Fruit fly (Drosophila melanogaster) whole organism, embryonic: ENCODE results near the gene vir-1.

Experiments used
- Aef1 ChIP-seq: fragments of 200-800 bp; sonication (Bioruptor generic); IDR thresholded peaks from 3 replicates; pipeline ENCODE4 v1.3.6; 2022; ENCODE audit warnings: missing biosample characterization, missing genetic modification characterization
- CG10147 ChIP-seq: fragments of 200-800 bp; sonication (Bioruptor generic); optimal IDR thresholded peaks from 2 replicates; lab custom pipeline; 2019; ENCODE audit warnings: missing biosample characterization, mild to moderate bottlenecking, missing genetic modification characterization, moderate library complexity
- CG1024 ChIP-seq: fragments of 200-800 bp; sonication (Bioruptor generic); IDR thresholded peaks from 2 replicates; pipeline ENCODE4 v1.3.6; 2022; ENCODE audit warnings: missing biosample characterization, missing genetic modification characterization
- CG10321 ChIP-seq: fragments of 200-800 bp; sonication (Bioruptor generic); IDR thresholded peaks from 2 replicates; pipeline ENCODE4 v1.3.6; 2022; ENCODE audit warnings: missing biosample characterization, missing genetic modification characterization
- CG10959 ChIP-seq: fragments of 200-800 bp; sonication (Bioruptor generic); IDR thresholded peaks from 2 replicates; pipeline ENCODE4 v1.3.6; 2022; ENCODE audit warnings: missing biosample characterization, missing genetic modification characterization
- CG12155 ChIP-seq: fragments of 200-800 bp; sonication (Bioruptor generic); optimal IDR thresholded peaks from 3 replicates; lab custom pipeline; 2016; ENCODE audit warnings: missing biosample characterization, missing genetic modification characterization
- CG12744 ChIP-seq: fragments of 200-800 bp; sonication (Bioruptor generic); optimal IDR thresholded peaks from 2 replicates; lab custom pipeline; 2016; ENCODE audit warnings: missing biosample characterization, missing genetic modification characterization
- CG12769 ChIP-seq: fragments of 200-800 bp; sonication (Bioruptor generic); optimal IDR thresholded peaks from 2 replicates; lab custom pipeline; 2019; ENCODE audit warnings: missing biosample characterization, mild to moderate bottlenecking, missing genetic modification characterization, moderate library complexity
- CG14050 ChIP-seq: fragments of 200-800 bp; sonication (Bioruptor generic); IDR thresholded peaks from 3 replicates; pipeline ENCODE4 v1.3.6; 2022; ENCODE audit warnings: missing biosample characterization, missing genetic modification characterization
- CG1529 ChIP-seq: fragments of 200-800 bp; sonication (Bioruptor generic); optimal IDR thresholded peaks from 3 replicates; lab custom pipeline; 2018; ENCODE audit warnings: missing biosample characterization, missing genetic modification characterization
- CG16863 ChIP-seq: fragments of 200-800 bp; sonication (Bioruptor generic); optimal IDR thresholded peaks from 3 replicates; lab custom pipeline; 2016; ENCODE audit warnings: missing biosample characterization, missing genetic modification characterization
- CG17328 ChIP-seq: fragments of 200-800 bp; sonication (Bioruptor generic); IDR thresholded peaks from 2 replicates; pipeline ENCODE4 v1.3.6; 2022; ENCODE audit warnings: missing biosample characterization, missing genetic modification characterization
- CG2129 ChIP-seq: fragments of 200-800 bp; sonication (Bioruptor generic); IDR thresholded peaks from 2 replicates; pipeline ENCODE4 v1.3.6; 2022; ENCODE audit warnings: missing biosample characterization, missing genetic modification characterization; ENCODE audit not compliant: partially characterized antibody
- CG2199 ChIP-seq: fragments of 200-800 bp; sonication (Bioruptor generic); IDR thresholded peaks from 3 replicates; pipeline ENCODE4 v1.3.6; 2022; ENCODE audit warnings: missing biosample characterization, missing genetic modification characterization
- CG30020 ChIP-seq: fragments of 200-800 bp; optimal IDR thresholded peaks from 2 replicates; lab custom pipeline; 2019; ENCODE audit warnings: missing biosample characterization, mild to moderate bottlenecking, missing genetic modification characterization, moderate library complexity
- CG31388 ChIP-seq: fragments of 200-800 bp; sonication (Bioruptor generic); optimal IDR thresholded peaks from 2 replicates; lab custom pipeline; 2016; ENCODE audit warnings: missing biosample characterization, missing genetic modification characterization
- CG32772 ChIP-seq: fragments of 200-800 bp; sonication (Bioruptor generic); IDR thresholded peaks from 2 replicates; pipeline ENCODE4 v1.3.6; 2022; ENCODE audit warnings: missing biosample characterization, missing genetic modification characterization
- CG4328 ChIP-seq: fragments of 200-800 bp; sonication (Bioruptor generic); optimal IDR thresholded peaks from 3 replicates; lab custom pipeline; 2017; ENCODE audit warnings: missing biosample characterization, missing genetic modification reagents, missing genetic modification characterization
- CG6791 ChIP-seq: fragments of 200-800 bp; sonication (Bioruptor generic); IDR thresholded peaks from 3 replicates; pipeline ENCODE4 v1.3.6; 2022; ENCODE audit warnings: missing biosample characterization, missing genetic modification characterization; ENCODE audit not compliant: partially characterized antibody
- CG6854 ChIP-seq: fragments of 200-800 bp; sonication (Bioruptor generic); optimal IDR thresholded peaks from 3 replicates; lab custom pipeline; 2017; ENCODE audit warnings: missing biosample characterization, mild to moderate bottlenecking, missing genetic modification characterization
- CG8924 ChIP-seq: fragments of 200-800 bp; optimal IDR thresholded peaks from 3 replicates; lab custom pipeline; 2019; ENCODE audit warnings: missing biosample characterization, mild to moderate bottlenecking, missing genetic modification characterization, moderate library complexity
- CG9609 ChIP-seq: fragments of 200-800 bp; sonication (Bioruptor generic); optimal IDR thresholded peaks from 3 replicates; lab custom pipeline; 2016; ENCODE audit warnings: missing biosample characterization, missing genetic modification characterization
- CG9727 ChIP-seq: fragments of 200-800 bp; sonication (Bioruptor generic); optimal IDR thresholded peaks from 3 replicates; lab custom pipeline; 2017; ENCODE audit warnings: missing biosample characterization, mild to moderate bottlenecking, missing genetic modification characterization
- D19B ChIP-seq: fragments of 200-800 bp; sonication (Bioruptor generic); optimal IDR thresholded peaks from 2 replicates; lab custom pipeline; 2017; ENCODE audit warnings: missing biosample characterization, mild to moderate bottlenecking, missing genetic modification characterization
- Doc2 ChIP-seq: fragments of 200-800 bp; sonication (Bioruptor generic); IDR thresholded peaks from 2 replicates; pipeline ENCODE4 v1.3.6; 2022; ENCODE audit warnings: missing biosample characterization, missing genetic modification characterization
- HLH3B ChIP-seq: fragments of 200-800 bp; sonication (Bioruptor generic); IDR thresholded peaks from 2 replicates; pipeline ENCODE4 v1.3.6; 2022; ENCODE audit warnings: missing biosample characterization, missing genetic modification characterization
- Hey ChIP-seq: fragments of 200-800 bp; sonication (Bioruptor generic); optimal IDR thresholded peaks from 3 replicates; lab custom pipeline; 2018; ENCODE audit warnings: missing biosample characterization, mild to moderate bottlenecking, missing genetic modification characterization
- Neu2 ChIP-seq: fragments of 200-800 bp; sonication (Bioruptor generic); optimal IDR thresholded peaks from 3 replicates; lab custom pipeline; 2016; ENCODE audit warnings: missing biosample characterization, missing genetic modification characterization, borderline replicate concordance
- PHDP ChIP-seq: fragments of 200-800 bp; sonication (Bioruptor generic); optimal IDR thresholded peaks from 3 replicates; lab custom pipeline; 2018; ENCODE audit warnings: missing biosample characterization, mild to moderate bottlenecking, missing genetic modification characterization, moderate library complexity
- Sox102F ChIP-seq: fragments of 200-800 bp; sonication (Bioruptor generic); optimal IDR thresholded peaks from 2 replicates; lab custom pipeline; 2018; ENCODE audit warnings: missing biosample characterization, mild to moderate bottlenecking, missing genetic modification characterization, moderate library complexity
- Sry-β ChIP-seq: fragments of 200-800 bp; sonication (Bioruptor generic); optimal IDR thresholded peaks from 2 replicates; lab custom pipeline; 2018; ENCODE audit warnings: missing biosample characterization, mild to moderate bottlenecking, missing genetic modification characterization, moderate library complexity
- Sry-δ ChIP-seq: fragments of 200-800 bp; sonication (Bioruptor generic); optimal IDR thresholded peaks from 2 replicates; lab custom pipeline; 2016; ENCODE audit warnings: missing biosample characterization, missing genetic modification characterization
- Taf1 ChIP-seq: fragments of 200-800 bp; sonication (Bioruptor generic); IDR thresholded peaks from 2 replicates; pipeline ENCODE4 v1.3.6; 2022; ENCODE audit warnings: missing biosample characterization, missing genetic modification characterization
- ato ChIP-seq: fragments of 200-800 bp; sonication (Bioruptor generic); IDR thresholded peaks from 2 replicates; pipeline ENCODE4 v1.3.6; 2022; ENCODE audit warnings: missing biosample characterization, missing genetic modification characterization; ENCODE audit not compliant: partially characterized antibody
- eve ChIP-seq, 2 experiments: fragments of >200 bp; optimal IDR thresholded peaks; 2 replicates each; lab custom pipeline; 2017; ENCODE audit warnings: missing biosample characterization in 2 of 2, missing genetic modification characterization in 2 of 2
- ewg ChIP-seq: fragments of 200-800 bp; sonication (Bioruptor generic); optimal IDR thresholded peaks from 3 replicates; lab custom pipeline; 2017; ENCODE audit warnings: mild to moderate bottlenecking, missing biosample characterization, missing genetic modification reagents, missing genetic modification characterization
- exex ChIP-seq: fragments of 200-800 bp; sonication (Bioruptor generic); optimal IDR thresholded peaks from 4 replicates; lab custom pipeline; 2018; ENCODE audit warnings: missing biosample characterization, mild to moderate bottlenecking, missing genetic modification characterization, moderate library complexity
- fd102C ChIP-seq: fragments of 200-800 bp; sonication (Bioruptor generic); optimal IDR thresholded peaks from 2 replicates; lab custom pipeline; 2018; ENCODE audit warnings: missing biosample characterization, mild to moderate bottlenecking, missing genetic modification characterization, moderate library complexity
- fru ChIP-seq: fragments of >200 bp; optimal IDR thresholded peaks from 2 replicates; lab custom pipeline; 2017
- gt ChIP-seq: fragments of 200-800 bp; sonication (Bioruptor generic); IDR thresholded peaks from 2 replicates; pipeline ENCODE4 v1.3.6; 2022; ENCODE audit warnings: missing biosample characterization, missing genetic modification characterization
- ind ChIP-seq: fragments of 200-800 bp; sonication (Bioruptor generic); optimal IDR thresholded peaks from 3 replicates; lab custom pipeline; 2016; ENCODE audit warnings: missing biosample characterization, missing genetic modification characterization
- knrl ChIP-seq: fragments of 200-800 bp; sonication (Bioruptor generic); IDR thresholded peaks from 3 replicates; pipeline ENCODE4 v1.3.6; 2022; ENCODE audit warnings: missing biosample characterization, missing genetic modification characterization; ENCODE audit not compliant: partially characterized antibody
- maf-S ChIP-seq: fragments of 200-800 bp; sonication (Bioruptor generic); optimal IDR thresholded peaks from 2 replicates; lab custom pipeline; 2016; ENCODE audit warnings: missing biosample characterization, missing genetic modification characterization
- oc ChIP-seq: fragments of 200-800 bp; sonication (Bioruptor generic); optimal IDR thresholded peaks from 2 replicates; lab custom pipeline; 2018; ENCODE audit warnings: missing biosample characterization, mild to moderate bottlenecking, missing genetic modification characterization, moderate library complexity
- row ChIP-seq: fragments of 200-800 bp; sonication (Bioruptor generic); IDR thresholded peaks from 3 replicates; pipeline ENCODE4 v1.3.6; 2022; ENCODE audit warnings: missing biosample characterization, missing genetic modification characterization
- scrt ChIP-seq: fragments of 200-800 bp; sonication (Bioruptor generic); optimal IDR thresholded peaks from 2 replicates; lab custom pipeline; 2018; ENCODE audit warnings: missing biosample characterization, mild to moderate bottlenecking, missing genetic modification characterization, moderate library complexity
- sd ChIP-seq: fragments of 200-800 bp; sonication (Bioruptor generic); optimal IDR thresholded peaks from 3 replicates; lab custom pipeline; 2018; ENCODE audit warnings: missing biosample characterization, mild to moderate bottlenecking, missing genetic modification characterization, moderate library complexity
- zen2 ChIP-seq: fragments of 200-800 bp; sonication (Bioruptor generic); IDR thresholded peaks from 3 replicates; pipeline ENCODE4 v1.3.6; 2022; ENCODE audit warnings: missing biosample characterization, missing genetic modification characterization; ENCODE audit not compliant: partially characterized antibody

Gene vir-1

DNA sequence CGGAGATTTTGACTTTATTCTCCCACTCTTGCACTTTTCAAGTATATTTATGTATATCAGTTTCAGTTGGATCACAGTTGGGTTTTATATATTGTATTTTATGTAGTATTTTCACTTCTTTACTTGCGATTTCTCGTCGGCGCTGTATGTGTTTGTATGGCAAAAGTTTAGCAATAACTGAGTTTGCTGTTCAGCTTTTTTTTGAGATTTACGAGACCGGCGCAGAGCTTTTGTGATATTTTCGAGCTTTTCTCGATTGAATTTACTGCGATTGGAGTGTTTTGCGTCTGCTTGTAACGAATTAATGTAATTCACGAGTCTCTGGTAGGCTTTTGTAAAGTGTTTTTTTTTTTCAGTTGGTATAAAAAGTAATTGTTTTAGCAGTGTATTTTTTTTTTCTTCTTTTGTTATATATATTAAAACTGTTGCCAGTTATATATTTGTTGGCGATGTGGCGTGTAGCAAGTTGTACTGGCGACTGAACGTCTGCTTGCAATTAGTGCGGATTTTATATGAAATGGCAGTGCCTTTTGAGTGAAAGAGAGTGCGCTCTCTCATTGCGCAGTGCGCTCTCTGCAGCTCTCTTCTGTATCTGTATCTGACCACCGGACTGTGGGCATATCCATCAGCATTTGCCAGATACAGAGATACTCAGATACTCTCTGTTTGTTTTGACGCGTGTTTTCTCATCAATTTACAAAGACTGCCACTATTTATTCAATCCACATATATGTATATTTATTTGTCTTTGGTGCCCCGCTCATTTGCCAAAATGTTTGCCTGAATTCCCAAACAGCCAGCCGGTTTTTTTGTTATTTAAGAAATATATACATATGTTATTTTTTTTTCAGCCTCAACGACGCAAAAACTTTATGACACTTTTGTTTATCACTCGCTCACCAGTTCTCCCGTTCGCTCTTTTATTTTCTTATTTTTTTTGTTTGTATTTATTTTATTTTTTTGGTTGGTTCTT lies 37.8 kb upstream of the vir-1 start (continued):
- TF ChIP-seq CG9727 (GFP tag; lab: Kevin White, UChicago) (peak; percentile 78), CG8924 (tag; lab: Kevin White, UChicago) (peak; percentile 81), ind (GFP tag; lab: Kevin White, UChicago) (no peak), PHDP (tag; lab: Kevin White, UChicago) (peak; percentile 61), CG14050 (peak; percentile 32; the same call in 2 of the 3 replicates), row (GFP tag; lab: Robert Waterston, UW) (0 out of 3 replicates have a peak, but pooled peaks have one; percentile 22), knrl (GFP tag; lab: Robert Waterston, UW) (no peak), HLH3B (GFP tag; lab: Robert Waterston, UW) (no peak; the same call in 1 of the 2 replicates), Hey (peak; percentile 73), maf-S (GFP tag; lab: Kevin White, UChicago) (peak; percentile 18), CG6854 (GFP tag; lab: Kevin White, UChicago) (peak; percentile 83), oc (peak; percentile 39), Doc2 (GFP tag; lab: Robert Waterston, UW) (no peak), ato (GFP tag; lab: Robert Waterston, UW) (peak; percentile 39; the same call in 1 of the 2 replicates), CG32772 (GFP tag; lab: Robert Waterston, UW) (no peak), CG10147 (GFP tag; lab: Kevin White, UChicago) (peak; percentile 69), CG12744 (GFP tag; lab: Kevin White, UChicago) (peak; percentile 52), Taf1 (no peak), CG12769 (peak; percentile 56), CG12155 (GFP tag; lab: Kevin White, UChicago) (no peak), CG9609 (no peak), ewg (GFP tag; lab: Kevin White, UChicago) (peak; percentile 86), CG4328 (peak; percentile 83), CG10321 (no peak), CG1529 (GFP tag; lab: Kevin White, UChicago) (peak; percentile 47), CG6791 (no peak), fd102C (GFP tag; lab: Kevin White, UChicago) (peak; percentile 72), Sry-β (no peak), exex (tag; lab: Kevin White, UChicago) (peak; percentile 51), CG1024 (peak; percentile 38; the same call in 1 of the 2 replicates), Sry-δ (GFP tag; lab: Kevin White, UChicago) (no peak), CG17328 (GFP tag; lab: Robert Waterston, UW) (peak; percentile 60), CG31388 (GFP tag; lab: Kevin White, UChicago) (no peak), zen2 (peak; percentile 60; the same call in 1 of the 3 replicates), eve (GFP tag; optimal IDR thresholded peaks at IDR 0.05; lab: Kevin White, UChicago) (peak in 1 of 2 experiments; percentile 51), Sox102F (GFP tag; lab: Kevin White, UChicago) (peak; percentile 26), sd (tag; lab: Kevin White, UChicago) (peak; percentile 95), CG10959 (GFP tag; lab: Robert Waterston, UW) (no peak), Neu2 (no peak), CG16863 (GFP tag; lab: Kevin White, UChicago) (peak; percentile 10), D19B (GFP tag; lab: Kevin White, UChicago) (peak; percentile 12), CG30020 (tag; lab: Kevin White, UChicago) (peak; percentile 13), gt (GFP tag; lab: Robert Waterston, UW) (no peak), scrt (GFP tag; lab: Kevin White, UChicago) (peak; percentile 74), CG2199 (peak; percentile 87; the same call in 2 of the 3 replicates), Aef1 (no peak), CG2129 (GFP tag; lab: Robert Waterston, UW) (no peak), fru (lab: Kevin White, UChicago) (no peak)
